Worm (Caenorhabditis elegans) whole organism, early embryonic: Measurements from ENCODE around the gene camt-1.

Experiments used
- B0310.2 ChIP-seq: sonication (generic microtip); optimal IDR thresholded peaks from 2 replicates; lab custom pipeline; 2016; ENCODE audit warnings: mild to moderate bottlenecking, missing genetic modification characterization, missing compliant biosample characterization
- F13C5.2 ChIP-seq: sonication (generic microtip); optimal IDR thresholded peaks from 2 replicates; lab custom pipeline; 2017; ENCODE audit warnings: mild to moderate bottlenecking, missing genetic modification characterization, inconsistent platforms, missing compliant biosample characterization
- aly-1 ChIP-seq: sonication (generic microtip); optimal IDR thresholded peaks from 2 replicates; lab custom pipeline; 2016; ENCODE audit warnings: missing genetic modification characterization, missing compliant biosample characterization
- ama-1 ChIP-seq: fragments of 150-350 bp; optimal IDR thresholded peaks from 2 replicates; lab custom pipeline; 2014
- ceh-13 ChIP-seq: fragments of 200-800 bp; sonication (Bioruptor generic); optimal IDR thresholded peaks from 2 replicates; lab custom pipeline; 2018; ENCODE audit warnings: mild to moderate bottlenecking, missing genetic modification characterization, missing compliant biosample characterization
- ceh-36 ChIP-seq: sonication (generic microtip); optimal IDR thresholded peaks from 2 replicates; lab custom pipeline; 2016; ENCODE audit warnings: missing genetic modification characterization, inconsistent platforms, missing compliant biosample characterization
- ets-7 ChIP-seq: sonication (generic microtip); optimal IDR thresholded peaks from 2 replicates; lab custom pipeline; 2016; ENCODE audit warnings: missing genotype, missing genetic modification characterization, missing compliant biosample characterization
- flt-1 ChIP-seq: fragments of 200-800 bp; sonication (Bioruptor generic); IDR thresholded peaks from 2 replicates; pipeline ENCODE4 v1.3.6; 2022; ENCODE audit warnings: missing genetic modification characterization, missing compliant biosample characterization
- hmbx-1 ChIP-seq: sonication (generic microtip); optimal IDR thresholded peaks from 2 replicates; lab custom pipeline; 2016; ENCODE audit warnings: mild to moderate bottlenecking, missing genetic modification characterization, missing compliant biosample characterization
- hmg-4 ChIP-seq: fragments of 200-800 bp; sonication (Bioruptor generic); optimal IDR thresholded peaks from 2 replicates; lab custom pipeline; 2018; ENCODE audit warnings: mild to moderate bottlenecking, missing genetic modification characterization, missing compliant biosample characterization
- hnd-1 ChIP-seq: sonication (generic microtip); optimal IDR thresholded peaks from 2 replicates; lab custom pipeline; 2016; ENCODE audit warnings: missing genetic modification characterization, missing compliant biosample characterization
- pes-1 ChIP-seq: fragments of 200-800 bp; sonication (Bioruptor generic); IDR thresholded peaks from 2 replicates; pipeline ENCODE4 v1.3.6; 2022; ENCODE audit warnings: missing genetic modification reagents, missing genetic modification characterization, missing compliant biosample characterization
- scrt-1 ChIP-seq: fragments of 200-800 bp; sonication (Bioruptor generic); IDR thresholded peaks from 2 replicates; pipeline ENCODE4 v1.3.6; 2022; ENCODE audit warnings: missing genetic modification characterization, missing compliant biosample characterization
- sea-1 ChIP-seq: fragments of 200-800 bp; sonication (Bioruptor generic); conservative IDR thresholded peaks from 2 replicates; pipeline ENCODE4 v1.3.6; 2022; ENCODE audit warnings: missing genetic modification characterization, missing compliant biosample characterization
- tbx-11 ChIP-seq: fragments of 200-800 bp; sonication (Bioruptor generic); IDR thresholded peaks from 2 replicates; pipeline ENCODE4 v1.3.6; 2022; ENCODE audit warnings: missing genetic modification characterization, missing compliant biosample characterization
- tbx-37 ChIP-seq: fragments of 200-800 bp; sonication (Bioruptor generic); conservative IDR thresholded peaks from 2 replicates; pipeline ENCODE4 v1.3.6; 2022; ENCODE audit warnings: missing genetic modification reagents, missing genetic modification characterization, missing compliant biosample characterization
- tra-4 ChIP-seq: sonication (generic microtip); optimal IDR thresholded peaks from 2 replicates; lab custom pipeline; 2017; ENCODE audit warnings: missing genetic modification characterization, missing compliant biosample characterization

The camt-1 gene

ce11 chrII:4444811-4445210 lies 60.1 kb downstream of the camt-1 start:
- TF ChIP-seq tbx-37 (GFP tag; lab: Robert Waterston, UW) = no peak
- TF ChIP-seq tbx-11 = no peak
- TF ChIP-seq tra-4 (tag; lab: Kevin White, UChicago) = no peak
- no peak for TF ChIP-seq flt-1 (GFP tag; lab: Robert Waterston, UW)
- TF ChIP-seq ama-1 (lab: Kevin White, UChicago) = no peak
- TF ChIP-seq sea-1 (GFP tag; lab: Robert Waterston, UW) = no peak
- no peak for TF ChIP-seq scrt-1
- no peak for TF ChIP-seq ceh-13
- TF ChIP-seq ets-7 (tag; lab: Kevin White, UChicago) = no peak
- no peak for TF ChIP-seq aly-1
- TF ChIP-seq hmg-4 = no peak
- TF ChIP-seq F13C5.2 (tag; lab: Kevin White, UChicago) = no peak
- no peak for TF ChIP-seq hmbx-1 (tag; lab: Kevin White, UChicago)
- TF ChIP-seq ceh-36 = no peak
- TF ChIP-seq B0310.2 (tag; lab: Kevin White, UChicago) = no peak
- TF ChIP-seq pes-1 (GFP tag; lab: Robert Waterston, UW) = no peak
- no peak for TF ChIP-seq hnd-1 (tag; lab: Kevin White, UChicago)

- no peak for TF ChIP-seq sea-1 (GFP tag; lab: Robert Waterston, UW)
- no peak for TF ChIP-seq ceh-13
- no peak for TF ChIP-seq ets-7 (tag; lab: Kevin White, UChicago)
- no peak for TF ChIP-seq flt-1 (GFP tag; lab: Robert Waterston, UW)
- TF ChIP-seq B0310.2 (tag; lab: Kevin White, UChicago) = no peak
- no peak for TF ChIP-seq tbx-11
- TF ChIP-seq tra-4 (tag; lab: Kevin White, UChicago) = no peak
- TF ChIP-seq hnd-1 (tag; lab: Kevin White, UChicago) = no peak
- no peak for TF ChIP-seq ama-1 (lab: Kevin White, UChicago)
Measured at ce11 chrII:4441278-4441677, 63.7 kb downstream of the camt-1 start.
